Worm (Caenorhabditis elegans): Measurements from ENCODE around the gene taf-10.
A peak's percentile ranks its signal among the peaks of the same experiment; 100 is the strongest.

The taf-10 gene

ce11 chrV:4640501-4641150, 46.3 kb upstream of the taf-10 start (continued):
- TF ChIP-seq mdl-1 (tag; optimal IDR thresholded peaks at IDR 0.05) (no peak), fkh-4 (tag; optimal IDR thresholded peaks at IDR 0.05; ENCODE audit: borderline replicate concordance) (no peak), snpc-4 (tag; optimal IDR thresholded peaks at IDR 0.05) (no peak), pag-3 (tag; optimal IDR thresholded peaks at IDR 0.05; ENCODE audit: borderline replicate concordance, insufficient read depth) (no peak), nhr-19 (GFP tag; conservative IDR thresholded peaks at IDR 0.05) (no peak), nhr-71 (tag; optimal IDR thresholded peaks at IDR 0.05) (peak; percentile 48), ama-1 (optimal IDR thresholded peaks at IDR 0.05) (no peak), zip-4 (GFP tag; optimal IDR thresholded peaks at IDR 0.05) (no peak), lin-35 (GFP tag; optimal IDR thresholded peaks at IDR 0.05) (peak in 1 of 2 experiments; percentile 3), efl-1 (optimal IDR thresholded peaks at IDR 0.05) (no peak), efl-1 (GFP tag; optimal IDR thresholded peaks at IDR 0.05 in 1 of 2) (no peak), mef-2 (tag; optimal IDR thresholded peaks at IDR 0.05) (no peak), lin-39 (tag; optimal IDR thresholded peaks at IDR 0.05) (no peak), aha-1 (tag; optimal IDR thresholded peaks at IDR 0.05) (no peak), blmp-1 (tag; optimal IDR thresholded peaks at IDR 0.05) (no peak), ceh-63 (GFP tag; optimal IDR thresholded peaks at IDR 0.05) (no peak), dsc-1 (tag; optimal IDR thresholded peaks at IDR 0.05) (no peak), jun-1 (tag; optimal IDR thresholded peaks at IDR 0.05) (no peak), lin-15B (tag; optimal IDR thresholded peaks at IDR 0.05) (no peak), snu-23 (GFP tag; optimal IDR thresholded peaks at IDR 0.05) (no peak), F16B12.6 (tag; optimal IDR thresholded peaks at IDR 0.05) (no peak), nhr-47 (tag; optimal IDR thresholded peaks at IDR 0.05) (no peak), tbx-2 (tag; optimal IDR thresholded peaks at IDR 0.05) (no peak), rnt-1 (tag; optimal IDR thresholded peaks at IDR 0.05) (no peak), skn-1 (tag; optimal IDR thresholded peaks at IDR 0.05) (no peak), isw-1 (GFP tag; IDR thresholded peaks at IDR 0.05) (no peak), ceh-90 (tag; optimal IDR thresholded peaks at IDR 0.05) (no peak), nhr-12 (tag; optimal IDR thresholded peaks at IDR 0.05) (no peak), sox-4 (tag; optimal IDR thresholded peaks at IDR 0.05) (no peak), elt-3 (tag; optimal IDR thresholded peaks at IDR 0.05) (peak in 2 of 6 experiments; percentile 35 to 58), lsy-2 (tag; optimal IDR thresholded peaks at IDR 0.05) (peak in 1 of 2 experiments; percentile 8), ceh-8 (GFP tag; optimal IDR thresholded peaks at IDR 0.05) (peak; percentile 91), sup-37 (GFP tag; optimal IDR thresholded peaks at IDR 0.05) (no peak), nhr-28 (tag; optimal IDR thresholded peaks at IDR 0.05) (no peak), egl-27 (tag; optimal IDR thresholded peaks at IDR 0.05) (no peak), ces-1 (GFP tag; optimal IDR thresholded peaks at IDR 0.05) (no peak), C16A3.4 (tag; optimal IDR thresholded peaks at IDR 0.05) (no peak), vab-15 (tag; optimal IDR thresholded peaks at IDR 0.05) (no peak), unc-130 (tag; optimal IDR thresholded peaks at IDR 0.05) (no peak), pax-3 (tag; optimal IDR thresholded peaks at IDR 0.05) (no peak), nhr-11 (tag; optimal IDR thresholded peaks at IDR 0.05) (no peak), lin-13 (GFP tag; optimal IDR thresholded peaks at IDR 0.05) (no peak)

- TF ChIP-seq nhr-90 (tag; optimal IDR thresholded peaks at IDR 0.05; ENCODE audit: poor library complexity) (no peak), pag-3 (tag; optimal IDR thresholded peaks at IDR 0.05; ENCODE audit: borderline replicate concordance, insufficient read depth) (no peak), swsn-7 (tag; optimal IDR thresholded peaks at IDR 0.05) (no peak), C16A3.4 (tag; optimal IDR thresholded peaks at IDR 0.05) (no peak), sptf-1 (tag; optimal IDR thresholded peaks at IDR 0.05) (no peak), lsy-2 (tag; optimal IDR thresholded peaks at IDR 0.05) (no peak), unc-62 (GFP tag; optimal IDR thresholded peaks at IDR 0.05) (no peak), aly-2 (tag; optimal IDR thresholded peaks at IDR 0.05) (no peak), egl-27 (tag; optimal IDR thresholded peaks at IDR 0.05) (no peak), nhr-85 (tag) (no peak), lin-14 (GFP tag; optimal IDR thresholded peaks at IDR 0.05) (no peak), skn-1 (tag; optimal IDR thresholded peaks at IDR 0.05) (no peak), hlh-4 (tag; optimal IDR thresholded peaks at IDR 0.05) (no peak), lin-15B (tag; optimal IDR thresholded peaks at IDR 0.05) (no peak), nhr-12 (tag; optimal IDR thresholded peaks at IDR 0.05) (no peak), dsc-1 (tag; optimal IDR thresholded peaks at IDR 0.05) (no peak), mep-1 (tag; optimal IDR thresholded peaks at IDR 0.05) (no peak), fkh-8 (tag; optimal IDR thresholded peaks at IDR 0.05) (no peak), lin-35 (GFP tag; optimal IDR thresholded peaks at IDR 0.05) (no peak), tlp-1 (tag; optimal IDR thresholded peaks at IDR 0.05) (no peak)
These were observed 44.2 kb upstream of the taf-10 start, which contains the start of gene soc-1 for ce11 chrV:4642691-4643090. Gene soc-1, plus strand, starts transcription at chrV:4642952.

Measured in whole organism, L1 larva.